Fruit fly (Drosophila melanogaster): ENCODE measurements around the gene Myb.

The Myb gene

dm6 chrX:15891606-15892345 lies 34.2 kb upstream of the Myb start, which contains the start of gene shi (continued):
- TF ChIP-seq pfk (GFP tag; optimal IDR thresholded peaks at IDR 0.05) = peak; percentile 67
- TF ChIP-seq prd (optimal IDR thresholded peaks at IDR 0.05) = no peak
- no peak for TF ChIP-seq prd (GFP tag; IDR thresholded peaks at IDR 0.05)
- TF ChIP-seq inv (GFP tag; IDR thresholded peaks at IDR 0.05; ENCODE audit: partially characterized antibody) = peak; percentile 97
- TF ChIP-seq jumu (GFP tag; optimal IDR thresholded peaks at IDR 0.05) = peak; percentile 0
- no peak for TF ChIP-seq z (GFP tag; IDR thresholded peaks at IDR 0.05)
- peak; percentile 46 for TF ChIP-seq CG2712 (tag; optimal IDR thresholded peaks at IDR 0.05)
- TF ChIP-seq ttk (GFP tag; IDR thresholded peaks at IDR 0.05) = no peak
- TF ChIP-seq croc (GFP tag; conservative IDR thresholded peaks at IDR 0.05) = no peak
- TF ChIP-seq zen2 (GFP tag; IDR thresholded peaks at IDR 0.05; ENCODE audit: partially characterized antibody) = peak; percentile 97; the same call in 2 of the 3 replicates
- TF ChIP-seq CG13287 (GFP tag; IDR thresholded peaks at IDR 0.05; ENCODE audit: partially characterized antibody) = peak; percentile 96
- peak; percentile 28 for TF ChIP-seq CG10431 (GFP tag; optimal IDR thresholded peaks at IDR 0.05)
- no peak for TF ChIP-seq Oaz (GFP tag; IDR thresholded peaks at IDR 0.05)
- peak; percentile 99 for TF ChIP-seq vnd (GFP tag; IDR thresholded peaks at IDR 0.05; ENCODE audit: partially characterized antibody)
- peak; percentile 84 for TF ChIP-seq CG30020 (tag; optimal IDR thresholded peaks at IDR 0.05)
- TF ChIP-seq bsh (GFP tag; optimal IDR thresholded peaks at IDR 0.05) = no peak
- TF ChIP-seq vvl (GFP tag; IDR thresholded peaks at IDR 0.05) = peak; percentile 85; the same call in 1 of the 2 replicates
- peak; percentile 98 for TF ChIP-seq BEAF-32 (GFP tag; optimal IDR thresholded peaks at IDR 0.05)
- TF ChIP-seq CG12071 (GFP tag; optimal IDR thresholded peaks at IDR 0.05) = no peak
- TF ChIP-seq CG15479 (GFP tag; optimal IDR thresholded peaks at IDR 0.05) = no peak
- TF ChIP-seq CG3065 (GFP tag; optimal IDR thresholded peaks at IDR 0.05) = no peak
- TF ChIP-seq Ptx1 (GFP tag; IDR thresholded peaks at IDR 0.05) = no peak
- TF ChIP-seq CG6854 (GFP tag; optimal IDR thresholded peaks at IDR 0.05) = no peak
- TF ChIP-seq Abd-B (GFP tag; optimal IDR thresholded peaks at IDR 0.05) = no peak
- TF ChIP-seq luna (GFP tag; optimal IDR thresholded peaks at IDR 0.05) = no peak
- TF ChIP-seq CG4328 (GFP tag; optimal IDR thresholded peaks at IDR 0.05) = no peak
- no peak for TF ChIP-seq CG14965 (GFP tag; optimal IDR thresholded peaks at IDR 0.05; ENCODE audit: borderline replicate concordance)
- TF ChIP-seq Nf-YA (GFP tag; IDR thresholded peaks at IDR 0.05) = 0 out of 2 replicates have a peak, but pooled peaks have one; percentile 18
- peak; percentile 75 for TF ChIP-seq CG13894 (tag; optimal IDR thresholded peaks at IDR 0.05)
- no peak for TF ChIP-seq h (optimal IDR thresholded peaks at IDR 0.05)
- TF ChIP-seq HmgZ (tag; optimal IDR thresholded peaks at IDR 0.05) = peak; percentile 73
- TF ChIP-seq ftz-f1 (GFP tag; optimal IDR thresholded peaks at IDR 0.05) = peak; percentile 96
- no peak for TF ChIP-seq CG14667 (GFP tag; IDR thresholded peaks at IDR 0.05)
- TF ChIP-seq CG7987 (GFP tag; optimal IDR thresholded peaks at IDR 0.05) = no peak
- no peak for TF ChIP-seq Dek (tag; optimal IDR thresholded peaks at IDR 0.05)
- peak; percentile 62 for TF ChIP-seq nmo (GFP tag; optimal IDR thresholded peaks at IDR 0.05)
- no peak for TF ChIP-seq Side (GFP tag; optimal IDR thresholded peaks at IDR 0.05)
- no peak for TF ChIP-seq odd (GFP tag; optimal IDR thresholded peaks at IDR 0.05)
- peak; percentile 48 for TF ChIP-seq CG8290 (GFP tag; optimal IDR thresholded peaks at IDR 0.05)
- peak in 1 of 2 experiments; percentile 75 for TF ChIP-seq CG8290 (tag; optimal IDR thresholded peaks at IDR 0.05)
- no peak for TF ChIP-seq CG12744 (GFP tag; optimal IDR thresholded peaks at IDR 0.05)
- no peak for TF ChIP-seq Mad (GFP tag; optimal IDR thresholded peaks at IDR 0.05)
- TF ChIP-seq Med (GFP tag) = peak; percentile 89
- TF ChIP-seq Trl (optimal IDR thresholded peaks at IDR 0.05) = no peak
- TF ChIP-seq Trl (GFP tag; optimal IDR thresholded peaks at IDR 0.05) = no peak
- TF ChIP-seq CG10366 (GFP tag; IDR thresholded peaks at IDR 0.05) = no peak
- no peak for TF ChIP-seq Hand (GFP tag; optimal IDR thresholded peaks at IDR 0.05)
- peak; percentile 80 for TF ChIP-seq CG34376 (GFP tag; optimal IDR thresholded peaks at IDR 0.05)
- TF ChIP-seq fru (optimal IDR thresholded peaks at IDR 0.05) = no peak
- peak; percentile 99 for TF ChIP-seq CG6791 (GFP tag; IDR thresholded peaks at IDR 0.05; ENCODE audit: partially characterized antibody)
- TF ChIP-seq CG1024 (GFP tag; IDR thresholded peaks at IDR 0.05) = 0 out of 2 replicates have a peak, but pooled peaks have one; percentile 18
